Fruit fly (Drosophila melanogaster) whole organism, larva: ENCODE measurements around the gene CG31915.

ENCODE experiments used
- noc ChIP-seq: fragments of 200-800 bp; sonication (Bioruptor generic); optimal IDR thresholded peaks from 3 replicates; lab custom pipeline; 2019; ENCODE audit warnings: missing biosample characterization, mild to moderate bottlenecking, missing genetic modification characterization, moderate library complexity

CG31915 gene

dm6 chr2L:5527861-5528260 lies at the start of gene CG31915:
Gene CG31915 (plus strand): TSS chr2L:5528123.
- TF ChIP-seq noc (tag; lab: Kevin White, UChicago): no peak

- no peak for TF ChIP-seq noc (tag; lab: Kevin White, UChicago)
Observed at dm6 chr2L:5478273-5478672, 49.6 kb upstream of the CG31915 start.

dm6 chr2L:5479128-5479527 lies 48.8 kb upstream of the CG31915 start:
- TF ChIP-seq noc (tag; lab: Kevin White, UChicago): no peak

- TF ChIP-seq noc (tag; lab: Kevin White, UChicago): no peak
Observed at dm6 chr2L:5479971-5480370, 48.0 kb upstream of the CG31915 start.

dm6 chr2L:5483093-5483492 lies 44.8 kb upstream of the CG31915 start:
- TF ChIP-seq noc (tag; lab: Kevin White, UChicago): no peak

- TF ChIP-seq noc (tag; lab: Kevin White, UChicago): no peak
Observed at dm6 chr2L:5489084-5489617, 38.8 kb upstream of the CG31915 start.

- TF ChIP-seq noc (tag; lab: Kevin White, UChicago): no peak
Observed at dm6 chr2L:5489757-5490359, 38.1 kb upstream of the CG31915 start.

- no peak for TF ChIP-seq noc (tag; lab: Kevin White, UChicago)
Observed at dm6 chr2L:5491220-5491619, 36.7 kb upstream of the CG31915 start.

- TF ChIP-seq noc (tag; lab: Kevin White, UChicago): no peak
Observed at dm6 chr2L:5492924-5493323, 35.0 kb upstream of the CG31915 start.

- no peak for TF ChIP-seq noc (tag; lab: Kevin White, UChicago)
Observed at dm6 chr2L:5493907-5494404, 34.0 kb upstream of the CG31915 start.

- no peak for TF ChIP-seq noc (tag; lab: Kevin White, UChicago)
Observed at dm6 chr2L:5494808-5495356, 33.0 kb upstream of the CG31915 start.

- no peak for TF ChIP-seq noc (tag; lab: Kevin White, UChicago)
Observed at dm6 chr2L:5496468-5497093, 31.3 kb upstream of the CG31915 start.

- no peak for TF ChIP-seq noc (tag; lab: Kevin White, UChicago)
Observed at dm6 chr2L:5499458-5499857, 28.5 kb upstream of the CG31915 start.

dm6 chr2L:5501335-5501734 lies 26.6 kb upstream of the CG31915 start:
- TF ChIP-seq noc (tag; lab: Kevin White, UChicago): no peak

dm6 chr2L:5502868-5503267 lies 25.1 kb upstream of the CG31915 start:
- TF ChIP-seq noc (tag; lab: Kevin White, UChicago): no peak

dm6 chr2L:5505130-5505529 lies 22.8 kb upstream of the CG31915 start:
- no peak for TF ChIP-seq noc (tag; lab: Kevin White, UChicago)

- TF ChIP-seq noc (tag; lab: Kevin White, UChicago): no peak
Observed at dm6 chr2L:5507082-5507481, 20.8 kb upstream of the CG31915 start.
